Fruit fly (Drosophila melanogaster) whole organism, embryonic: Measurements from ENCODE around the gene CG11353.
A peak's percentile ranks its signal among the peaks of the same experiment; 100 is the strongest.

ENCODE experiments used
- Adf1 ChIP-seq: fragments of 200-800 bp; sonication (Bioruptor generic); IDR thresholded peaks from 2 replicates; pipeline ENCODE4 v1.3.6; 2022; ENCODE audit warnings: missing biosample characterization, missing genetic modification characterization
- Atf-2 ChIP-seq: fragments of 200-800 bp; sonication (Bioruptor generic); optimal IDR thresholded peaks from 2 replicates; lab custom pipeline; 2016; ENCODE audit warnings: missing biosample characterization, missing genetic modification characterization
- Atf3 ChIP-seq: fragments of 200-800 bp; sonication (Bioruptor generic); optimal IDR thresholded peaks from 3 replicates; lab custom pipeline; 2016; ENCODE audit warnings: missing biosample characterization, missing genetic modification characterization
- CG1024 ChIP-seq: fragments of 200-800 bp; sonication (Bioruptor generic); IDR thresholded peaks from 2 replicates; pipeline ENCODE4 v1.3.6; 2022; ENCODE audit warnings: missing biosample characterization, missing genetic modification characterization
- CG11093 ChIP-seq: fragments of 200-800 bp; sonication (Bioruptor generic); IDR thresholded peaks from 3 replicates; pipeline ENCODE4 v1.3.6; 2022; ENCODE audit warnings: missing biosample characterization, missing genetic modification characterization
- CG15514 ChIP-seq: fragments of 200-800 bp; sonication (Bioruptor generic); optimal IDR thresholded peaks from 3 replicates; lab custom pipeline; 2017; ENCODE audit warnings: missing biosample characterization, missing genetic modification characterization, mild to moderate bottlenecking, moderate library complexity, missing genetic modification reagents
- CG16813 ChIP-seq: fragments of 200-800 bp; sonication (Bioruptor generic); IDR thresholded peaks from 3 replicates; pipeline ENCODE4 v1.3.6; 2022; ENCODE audit warnings: missing biosample characterization, missing genetic modification characterization; ENCODE audit not compliant: partially characterized antibody
- CG17359 ChIP-seq: fragments of 200-800 bp; sonication (Bioruptor generic); optimal IDR thresholded peaks from 3 replicates; lab custom pipeline; 2018; ENCODE audit warnings: missing biosample characterization, mild to moderate bottlenecking, missing genetic modification characterization, moderate library complexity
- CG18599 ChIP-seq: fragments of 200-800 bp; sonication (Bioruptor generic); optimal IDR thresholded peaks from 3 replicates; lab custom pipeline; 2017; ENCODE audit warnings: missing biosample characterization, missing genetic modification characterization, mild to moderate bottlenecking, moderate library complexity, missing genetic modification reagents
- CG2712 ChIP-seq: fragments of 200-800 bp; optimal IDR thresholded peaks from 3 replicates; lab custom pipeline; 2019; ENCODE audit warnings: missing biosample characterization, mild to moderate bottlenecking, missing genetic modification characterization, moderate library complexity
- CG30431 ChIP-seq: fragments of 200-800 bp; sonication (Bioruptor generic); optimal IDR thresholded peaks from 2 replicates; lab custom pipeline; 2017; ENCODE audit warnings: missing biosample characterization, missing genetic modification characterization
- CG5245 ChIP-seq: fragments of 200-800 bp; sonication (Bioruptor generic); optimal IDR thresholded peaks from 3 replicates; lab custom pipeline; 2016; ENCODE audit warnings: missing biosample characterization, missing genetic modification characterization
- CG6791 ChIP-seq: fragments of 200-800 bp; sonication (Bioruptor generic); IDR thresholded peaks from 3 replicates; pipeline ENCODE4 v1.3.6; 2022; ENCODE audit warnings: missing biosample characterization, missing genetic modification characterization; ENCODE audit not compliant: partially characterized antibody
- CG7745 ChIP-seq: fragments of 200-800 bp; sonication (Bioruptor generic); optimal IDR thresholded peaks from 2 replicates; lab custom pipeline; 2018; ENCODE audit warnings: missing biosample characterization, mild to moderate bottlenecking, missing genetic modification characterization, moderate library complexity
- CG9817 ChIP-seq: fragments of 200-800 bp; sonication (Bioruptor generic); optimal IDR thresholded peaks from 2 replicates; lab custom pipeline; 2018; ENCODE audit warnings: missing biosample characterization, mild to moderate bottlenecking, missing genetic modification characterization, moderate library complexity
- CG9932 ChIP-seq: fragments of 200-800 bp; sonication (Bioruptor generic); IDR thresholded peaks from 2 replicates; pipeline ENCODE4 v1.3.6; 2022; ENCODE audit warnings: missing biosample characterization, missing genetic modification characterization
- CkIIα-i1 ChIP-seq: fragments of 200-800 bp; sonication (Bioruptor generic); IDR thresholded peaks from 2 replicates; pipeline ENCODE4 v1.3.6; 2022; ENCODE audit warnings: missing biosample characterization, missing genetic modification characterization
- CoRest ChIP-seq: fragments of 200-800 bp; sonication (Bioruptor generic); optimal IDR thresholded peaks from 3 replicates; lab custom pipeline; 2018; ENCODE audit warnings: missing biosample characterization, mild to moderate bottlenecking, missing genetic modification characterization, moderate library complexity
- D19A ChIP-seq: fragments of 200-800 bp; optimal IDR thresholded peaks from 3 replicates; lab custom pipeline; 2019; ENCODE audit warnings: missing biosample characterization, mild to moderate bottlenecking, missing genetic modification characterization, moderate library complexity
- Dek ChIP-seq: fragments of 200-800 bp; sonication (Bioruptor generic); optimal IDR thresholded peaks from 3 replicates; lab custom pipeline; 2019; ENCODE audit warnings: missing biosample characterization, mild to moderate bottlenecking, missing genetic modification characterization, moderate library complexity
- Doc3 ChIP-seq: fragments of 200-800 bp; sonication (Bioruptor generic); IDR thresholded peaks from 3 replicates; pipeline ENCODE4 v1.3.6; 2022; ENCODE audit warnings: missing biosample characterization, missing genetic modification characterization; ENCODE audit not compliant: partially characterized antibody
- Gsc ChIP-seq: fragments of 200-800 bp; sonication (Bioruptor generic); IDR thresholded peaks from 2 replicates; pipeline ENCODE4 v1.3.6; 2022; ENCODE audit warnings: missing biosample characterization, missing genetic modification characterization
- H15 ChIP-seq: fragments of 200-800 bp; sonication (Bioruptor generic); IDR thresholded peaks from 3 replicates; pipeline ENCODE4 v1.3.6; 2022; ENCODE audit warnings: missing biosample characterization, missing genetic modification characterization
- Hmx ChIP-seq: fragments of 200-800 bp; sonication (Bioruptor generic); optimal IDR thresholded peaks from 2 replicates; lab custom pipeline; 2016; ENCODE audit warnings: missing biosample characterization, missing genetic modification characterization
- Hr78 ChIP-seq, 2 experiments: fragments of 200-800 bp in 1 of 2; fragments of >200 bp in 1 of 2; sonication (Bioruptor generic) in 1 of 2; optimal IDR thresholded peaks; 2 replicates each; lab custom pipeline; 2017 to 2019; ENCODE audit warnings: missing biosample characterization in 2 of 2, missing genetic modification characterization in 2 of 2, mild to moderate bottlenecking in 1 of 2, moderate library complexity in 1 of 2
- Myb ChIP-seq: fragments of 200-800 bp; sonication (Bioruptor generic); optimal IDR thresholded peaks from 2 replicates; lab custom pipeline; 2016; ENCODE audit warnings: missing biosample characterization, missing genetic modification characterization
- NK7.1 ChIP-seq: fragments of 200-800 bp; sonication (Bioruptor generic); optimal IDR thresholded peaks from 3 replicates; lab custom pipeline; 2016; ENCODE audit warnings: missing biosample characterization, missing genetic modification characterization
- Oaz ChIP-seq: fragments of 200-800 bp; sonication (Bioruptor generic); IDR thresholded peaks from 2 replicates; pipeline ENCODE4 v1.3.6; 2022; ENCODE audit warnings: missing biosample characterization, missing genetic modification characterization
- Optix ChIP-seq: fragments of 200-800 bp; sonication (Bioruptor generic); IDR thresholded peaks from 3 replicates; pipeline ENCODE4 v1.3.6; 2022; ENCODE audit warnings: missing biosample characterization, missing genetic modification characterization
- Ravus ChIP-seq: fragments of 200-800 bp; sonication (Bioruptor generic); IDR thresholded peaks from 2 replicates; pipeline ENCODE4 v1.3.6; 2022; ENCODE audit warnings: missing biosample characterization, missing genetic modification characterization
- Rfx ChIP-seq: fragments of 200-800 bp; sonication (Bioruptor generic); IDR thresholded peaks from 2 replicates; pipeline ENCODE4 v1.3.6; 2022; ENCODE audit warnings: missing biosample characterization, missing genetic modification characterization
- TFAM ChIP-seq: fragments of 200-800 bp; sonication (Bioruptor generic); optimal IDR thresholded peaks from 2 replicates; lab custom pipeline; 2017; ENCODE audit warnings: missing biosample characterization, missing genetic modification characterization, inconsistent platforms
- Tbp ChIP-seq: fragments of >200 bp; optimal IDR thresholded peaks from 2 replicates; lab custom pipeline; 2018; ENCODE audit warnings: missing biosample characterization, missing genetic modification characterization
- bcd ChIP-seq: fragments of 200-800 bp; sonication (Bioruptor generic); optimal IDR thresholded peaks from 2 replicates; lab custom pipeline; 2017; ENCODE audit warnings: missing biosample characterization, mild to moderate bottlenecking, missing genetic modification characterization
- cad ChIP-seq: fragments of >200 bp; optimal IDR thresholded peaks from 2 replicates; lab custom pipeline; 2017; ENCODE audit warnings: missing biosample characterization, missing genetic modification characterization
- cg ChIP-seq: fragments of 200-800 bp; sonication (Bioruptor generic); optimal IDR thresholded peaks from 3 replicates; lab custom pipeline; 2019; ENCODE audit warnings: missing biosample characterization, mild to moderate bottlenecking, missing genetic modification characterization, moderate library complexity
- dati ChIP-seq: fragments of 200-800 bp; sonication (Bioruptor generic); IDR thresholded peaks from 2 replicates; pipeline ENCODE4 v1.3.6; 2022; ENCODE audit warnings: missing biosample characterization, missing genetic modification characterization
- esg ChIP-seq: fragments of 200-800 bp; sonication (Bioruptor generic); conservative IDR thresholded peaks from 2 replicates; pipeline ENCODE4 v1.3.6; 2022; ENCODE audit warnings: missing biosample characterization, missing genetic modification characterization
- ewg ChIP-seq: fragments of 200-800 bp; sonication (Bioruptor generic); optimal IDR thresholded peaks from 3 replicates; lab custom pipeline; 2017; ENCODE audit warnings: mild to moderate bottlenecking, missing biosample characterization, missing genetic modification reagents, missing genetic modification characterization
- exex ChIP-seq: fragments of 200-800 bp; sonication (Bioruptor generic); optimal IDR thresholded peaks from 4 replicates; lab custom pipeline; 2018; ENCODE audit warnings: missing biosample characterization, mild to moderate bottlenecking, missing genetic modification characterization, moderate library complexity
- ken ChIP-seq: fragments of 200-800 bp; sonication (Bioruptor generic); IDR thresholded peaks from 3 replicates; pipeline ENCODE4 v1.3.6; 2022; ENCODE audit warnings: missing biosample characterization, missing genetic modification characterization
- lov ChIP-seq, 2 experiments: fragments of 200-800 bp in 1 of 2; fragments of >200 bp in 1 of 2; sonication (Bioruptor generic) in 1 of 2; IDR thresholded peaks in 1 of 2; optimal IDR thresholded peaks in 1 of 2; 2 replicates in 1 of 2; 3 replicates in 1 of 2; pipeline versions ENCODE4 v1.3.6 to Lab custom; 2017 to 2022; ENCODE audit warnings: missing biosample characterization in 1 of 2, missing genetic modification characterization in 1 of 2
- nau ChIP-seq: fragments of 200-800 bp; sonication (Bioruptor generic); optimal IDR thresholded peaks from 3 replicates; lab custom pipeline; 2017; ENCODE audit warnings: missing biosample characterization, mild to moderate bottlenecking, missing genetic modification characterization, missing genetic modification reagents
- oc ChIP-seq: fragments of 200-800 bp; sonication (Bioruptor generic); optimal IDR thresholded peaks from 2 replicates; lab custom pipeline; 2018; ENCODE audit warnings: missing biosample characterization, mild to moderate bottlenecking, missing genetic modification characterization, moderate library complexity
- peb ChIP-seq: fragments of 200-800 bp; sonication (Bioruptor generic); IDR thresholded peaks from 2 replicates; pipeline ENCODE4 v1.3.6; 2022; ENCODE audit warnings: missing biosample characterization, missing genetic modification characterization
- salm ChIP-seq: fragments of 200-800 bp; sonication (Bioruptor generic); optimal IDR thresholded peaks from 2 replicates; lab custom pipeline; 2018; ENCODE audit warnings: missing biosample characterization, mild to moderate bottlenecking, missing genetic modification characterization
- sqz ChIP-seq: fragments of 200-800 bp; sonication (Bioruptor generic); optimal IDR thresholded peaks from 3 replicates; lab custom pipeline; 2018; ENCODE audit warnings: missing biosample characterization, mild to moderate bottlenecking, missing genetic modification characterization
- sr ChIP-seq: fragments of 200-800 bp; sonication (Bioruptor generic); IDR thresholded peaks from 3 replicates; pipeline ENCODE4 v1.3.6; 2022; ENCODE audit warnings: missing biosample characterization, missing genetic modification characterization
- tna ChIP-seq: fragments of 200-800 bp; sonication (Bioruptor generic); IDR thresholded peaks from 2 replicates; pipeline ENCODE4 v1.3.6; 2022; ENCODE audit warnings: missing biosample characterization, missing genetic modification characterization; ENCODE audit not compliant: partially characterized antibody
- vvl ChIP-seq: fragments of 200-800 bp; sonication (Bioruptor generic); IDR thresholded peaks from 2 replicates; pipeline ENCODE4 v1.3.6; 2022; ENCODE audit warnings: missing biosample characterization, missing genetic modification characterization
- wek ChIP-seq: fragments of 200-800 bp; sonication (Bioruptor generic); optimal IDR thresholded peaks from 3 replicates; lab custom pipeline; 2018; ENCODE audit warnings: missing biosample characterization, mild to moderate bottlenecking, missing genetic modification characterization, moderate library complexity

The CG11353 gene

DNA sequence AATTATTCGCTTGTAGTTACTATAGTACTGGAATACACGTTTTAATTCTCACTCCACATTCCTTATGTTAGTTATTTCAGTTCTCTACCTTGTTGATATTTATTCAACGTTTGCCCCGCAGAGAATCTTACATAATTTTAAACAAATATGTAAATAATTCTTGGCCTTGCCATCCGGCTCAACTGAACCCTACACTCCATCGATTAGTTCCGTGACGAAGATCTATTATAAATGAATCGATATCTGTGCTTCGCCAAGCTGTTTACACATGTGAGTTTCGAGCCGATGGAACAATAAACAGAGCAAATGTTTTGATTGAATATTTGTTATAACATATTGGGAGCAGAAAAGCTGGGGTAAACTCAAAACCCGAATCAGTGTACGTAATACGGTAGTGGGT, 11.2 kb upstream of the CG11353 start (continued):
- TF ChIP-seq nau (peak; percentile 47), Optix (GFP tag; lab: Robert Waterston, UW) (no peak), Tbp (GFP tag; lab: Kevin White, UChicago) (no peak), sqz (GFP tag; lab: Kevin White, UChicago) (no peak), lov (optimal IDR thresholded peaks at IDR 0.05; lab: Kevin White, UChicago) (no peak), lov (GFP tag; IDR thresholded peaks at IDR 0.05; lab: Robert Waterston, UW) (no peak), exex (tag; lab: Kevin White, UChicago) (no peak), bcd (GFP tag; lab: Kevin White, UChicago) (peak; percentile 29), Oaz (GFP tag; lab: Robert Waterston, UW) (no peak), ewg (GFP tag; lab: Kevin White, UChicago) (no peak), esg (GFP tag; lab: Robert Waterston, UW) (no peak), Rfx (GFP tag; lab: Robert Waterston, UW) (peak; percentile 74), NK7.1 (GFP tag; lab: Kevin White, UChicago) (no peak), cg (GFP tag; lab: Kevin White, UChicago) (no peak), peb (no peak), Ravus (GFP tag; lab: Robert Waterston, UW) (no peak), cad (GFP tag; lab: Kevin White, UChicago) (no peak), Hmx (no peak), CG30431 (no peak), CG5245 (GFP tag; lab: Kevin White, UChicago) (no peak), Adf1 (GFP tag; lab: Robert Waterston, UW) (no peak), CG17359 (tag; lab: Kevin White, UChicago) (peak; percentile 28), salm (tag; lab: Kevin White, UChicago) (no peak), Atf3 (GFP tag; lab: Kevin White, UChicago) (no peak), H15 (GFP tag; lab: Robert Waterston, UW) (no peak), TFAM (no peak), Dek (tag; lab: Kevin White, UChicago) (no peak), D19A (no peak), Gsc (GFP tag; lab: Robert Waterston, UW) (no peak), wek (GFP tag; lab: Kevin White, UChicago) (no peak), vvl (no peak), CkIIα-i1 (GFP tag; lab: Robert Waterston, UW) (no peak; the same call in 1 of the 2 replicates), ken (no peak), CG2712 (tag; lab: Kevin White, UChicago) (no peak), CG16813 (GFP tag; lab: Robert Waterston, UW) (no peak), CG9932 (no peak), CG6791 (GFP tag; lab: Robert Waterston, UW) (no peak), tna (GFP tag; lab: Robert Waterston, UW) (no peak), CG9817 (tag; lab: Kevin White, UChicago) (peak; percentile 26), dati (GFP tag; lab: Robert Waterston, UW) (no peak), CG7745 (no peak), CoRest (tag; lab: Kevin White, UChicago) (peak; percentile 5), Doc3 (GFP tag; lab: Robert Waterston, UW) (no peak), CG18599 (GFP tag; lab: Kevin White, UChicago) (peak; percentile 51), CG1024 (no peak), sr (GFP tag; lab: Robert Waterston, UW) (no peak), oc (no peak), CG15514 (GFP tag; lab: Kevin White, UChicago) (peak; percentile 60), CG11093 (GFP tag; lab: Robert Waterston, UW) (no peak), Myb (GFP tag; lab: Kevin White, UChicago) (no peak), Atf-2 (no peak), Hr78 (GFP tag; optimal IDR thresholded peaks at IDR 0.05; lab: Kevin White, UChicago) (no peak)
